Worm (Caenorhabditis elegans) whole organism, late embryonic: Measurements from ENCODE around the gene F23A7.5.

Source experiments
- C08G9.2 ChIP-seq: sonication (generic microtip); optimal IDR thresholded peaks from 2 replicates; lab custom pipeline; 2016; ENCODE audit warnings: mild to moderate bottlenecking, missing genetic modification characterization, moderate library complexity, missing compliant biosample characterization
- C38D4.7 ChIP-seq: fragments of 200-800 bp; sonication (Bioruptor generic); optimal IDR thresholded peaks from 2 replicates; lab custom pipeline; 2018; ENCODE audit warnings: mild to moderate bottlenecking, missing genetic modification characterization, moderate library complexity, missing compliant biosample characterization
- F13H6.1 ChIP-seq: sonication (generic microtip); optimal IDR thresholded peaks from 2 replicates; lab custom pipeline; 2016; ENCODE audit warnings: missing genetic modification characterization, missing compliant biosample characterization
- K02D7.2 ChIP-seq: sonication (generic microtip); optimal IDR thresholded peaks from 2 replicates; lab custom pipeline; 2017; ENCODE audit warnings: mild to moderate bottlenecking, missing genetic modification characterization, missing compliant biosample characterization
- T23F11.4 ChIP-seq: fragments of 200-800 bp; sonication (Bioruptor generic); optimal IDR thresholded peaks from 2 replicates; lab custom pipeline; 2018; ENCODE audit warnings: mild to moderate bottlenecking, missing genetic modification characterization, missing compliant biosample characterization
- ceh-14 ChIP-seq: sonication (generic microtip); optimal IDR thresholded peaks from 2 replicates; lab custom pipeline; 2016; ENCODE audit warnings: missing genotype, missing genetic modification characterization, missing compliant biosample characterization
- ceh-18 ChIP-seq: sonication (generic microtip); optimal IDR thresholded peaks from 2 replicates; lab custom pipeline; 2016; ENCODE audit warnings: missing genetic modification characterization, missing compliant biosample characterization
- ceh-30 ChIP-seq: fragments of 150-350 bp; optimal IDR thresholded peaks from 2 replicates; lab custom pipeline; 2014; ENCODE audit warnings: missing biosample characterization, missing genetic modification characterization
- ceh-31 ChIP-seq: sonication (generic microtip); optimal IDR thresholded peaks from 2 replicates; lab custom pipeline; 2016; ENCODE audit warnings: missing genetic modification characterization, missing compliant biosample characterization
- ceh-34 ChIP-seq: sonication (generic microtip); optimal IDR thresholded peaks from 2 replicates; lab custom pipeline; 2016; ENCODE audit warnings: mild to moderate bottlenecking, missing genetic modification characterization, missing compliant biosample characterization
- ceh-48 ChIP-seq: sonication (generic microtip); optimal IDR thresholded peaks from 2 replicates; lab custom pipeline; 2016; ENCODE audit warnings: missing genetic modification characterization, inconsistent platforms, missing compliant biosample characterization
- ceh-9 ChIP-seq: sonication (generic microtip); optimal IDR thresholded peaks from 2 replicates; lab custom pipeline; 2016; ENCODE audit warnings: mild to moderate bottlenecking, missing genetic modification characterization, inconsistent platforms, missing compliant biosample characterization
- che-1 ChIP-seq: sonication (generic microtip); optimal IDR thresholded peaks from 2 replicates; lab custom pipeline; 2016; ENCODE audit warnings: mild to moderate bottlenecking, missing genetic modification characterization, missing compliant biosample characterization
- elt-2 ChIP-seq: sonication (generic microtip); optimal IDR thresholded peaks from 2 replicates; lab custom pipeline; 2016; ENCODE audit warnings: missing genetic modification reagents, missing genetic modification characterization, missing compliant biosample characterization
- elt-4 ChIP-seq: sonication (generic microtip); optimal IDR thresholded peaks from 2 replicates; lab custom pipeline; 2016; ENCODE audit warnings: missing genetic modification characterization, missing compliant biosample characterization
- ets-4 ChIP-seq: sonication (generic microtip); optimal IDR thresholded peaks from 2 replicates; lab custom pipeline; 2016; ENCODE audit warnings: missing genetic modification characterization, missing compliant biosample characterization
- fkh-6 ChIP-seq: sonication (generic microtip); optimal IDR thresholded peaks from 2 replicates; lab custom pipeline; 2016; ENCODE audit warnings: missing genetic modification characterization, missing compliant biosample characterization
- gmeb-2 ChIP-seq: sonication (generic microtip); optimal IDR thresholded peaks from 2 replicates; lab custom pipeline; 2016; ENCODE audit warnings: missing genetic modification characterization, inconsistent platforms, missing compliant biosample characterization
- hlh-30 ChIP-seq: sonication (generic microtip); optimal IDR thresholded peaks from 2 replicates; lab custom pipeline; 2017; ENCODE audit warnings: antibody characterized with exemption, missing genetic modification characterization, missing compliant biosample characterization; ENCODE audit not compliant: insufficient read depth
- mec-3 ChIP-seq: sonication (generic microtip); optimal IDR thresholded peaks from 2 replicates; lab custom pipeline; 2016; ENCODE audit warnings: borderline replicate concordance, missing genetic modification characterization, missing compliant biosample characterization
- nfya-1 ChIP-seq: sonication (generic microtip); optimal IDR thresholded peaks from 2 replicates; lab custom pipeline; 2017; ENCODE audit warnings: missing genetic modification characterization, mild to moderate bottlenecking, missing compliant biosample characterization, antibody characterized with exemption, moderate library complexity
- nhr-232 ChIP-seq: sonication (generic microtip); optimal IDR thresholded peaks from 2 replicates; lab custom pipeline; 2016; ENCODE audit warnings: missing genetic modification characterization, missing compliant biosample characterization
- pax-1 ChIP-seq: fragments of 150-350 bp; optimal IDR thresholded peaks from 2 replicates; lab custom pipeline; 2014; ENCODE audit warnings: missing biosample characterization, missing genetic modification characterization
- pha-2 ChIP-seq: sonication (generic microtip); optimal IDR thresholded peaks from 2 replicates; lab custom pipeline; 2017; ENCODE audit warnings: mild to moderate bottlenecking, missing genetic modification characterization, missing compliant biosample characterization
- ref-2 ChIP-seq: sonication (generic microtip); optimal IDR thresholded peaks from 2 replicates; lab custom pipeline; 2016; ENCODE audit warnings: missing genetic modification characterization, missing compliant biosample characterization
- sdc-2 ChIP-seq: sonication (generic microtip); optimal IDR thresholded peaks from 2 replicates; lab custom pipeline; 2016; ENCODE audit warnings: missing genotype, missing genetic modification characterization, missing compliant biosample characterization
- sox-2 ChIP-seq: fragments of 200-800 bp; sonication (Bioruptor generic); IDR thresholded peaks from 2 replicates; pipeline ENCODE4 v1.3.6; 2022; ENCODE audit warnings: missing genetic modification reagents, missing genetic modification characterization, missing compliant biosample characterization
- sox-4 ChIP-seq: sonication (generic microtip); optimal IDR thresholded peaks from 2 replicates; lab custom pipeline; 2017; ENCODE audit warnings: mild to moderate bottlenecking, missing genetic modification characterization, inconsistent platforms, missing compliant biosample characterization
- syd-9 ChIP-seq: sonication (generic microtip); optimal IDR thresholded peaks from 2 replicates; lab custom pipeline; 2016; ENCODE audit warnings: mild to moderate bottlenecking, missing genetic modification characterization, moderate library complexity, missing compliant biosample characterization
- tbx-2 ChIP-seq: sonication (generic microtip); optimal IDR thresholded peaks from 2 replicates; lab custom pipeline; 2016; ENCODE audit warnings: missing genetic modification characterization, missing compliant biosample characterization
- ttx-3 ChIP-seq: sonication (generic microtip); optimal IDR thresholded peaks from 2 replicates; lab custom pipeline; 2016; ENCODE audit warnings: missing genetic modification reagents, missing genetic modification characterization, missing compliant biosample characterization
- unc-3 ChIP-seq, 2 experiments: fragments of 200-800 bp in 1 of 2; sonication (Bioruptor generic) in 1 of 2; sonication (generic microtip) in 1 of 2; conservative IDR thresholded peaks in 1 of 2; optimal IDR thresholded peaks in 1 of 2; 2 replicates each; pipeline versions ENCODE4 v1.3.6 to Lab custom; 2016 to 2022; ENCODE audit warnings: missing compliant biosample characterization in 2 of 2, missing genetic modification characterization in 2 of 2, missing genetic modification reagents in 1 of 2
- unc-42 ChIP-seq: sonication (generic microtip); optimal IDR thresholded peaks from 2 replicates; lab custom pipeline; 2016; ENCODE audit warnings: missing genotype, missing genetic modification characterization, missing compliant biosample characterization
- unc-55 ChIP-seq: sonication (generic microtip); optimal IDR thresholded peaks from 2 replicates; lab custom pipeline; 2017; ENCODE audit warnings: missing biosample characterization, missing genetic modification reagents, missing genetic modification characterization
- ztf-16 ChIP-seq: sonication (generic microtip); optimal IDR thresholded peaks from 2 replicates; lab custom pipeline; 2017; ENCODE audit warnings: missing genetic modification characterization, missing compliant biosample characterization

Gene F23A7.5

DNA sequence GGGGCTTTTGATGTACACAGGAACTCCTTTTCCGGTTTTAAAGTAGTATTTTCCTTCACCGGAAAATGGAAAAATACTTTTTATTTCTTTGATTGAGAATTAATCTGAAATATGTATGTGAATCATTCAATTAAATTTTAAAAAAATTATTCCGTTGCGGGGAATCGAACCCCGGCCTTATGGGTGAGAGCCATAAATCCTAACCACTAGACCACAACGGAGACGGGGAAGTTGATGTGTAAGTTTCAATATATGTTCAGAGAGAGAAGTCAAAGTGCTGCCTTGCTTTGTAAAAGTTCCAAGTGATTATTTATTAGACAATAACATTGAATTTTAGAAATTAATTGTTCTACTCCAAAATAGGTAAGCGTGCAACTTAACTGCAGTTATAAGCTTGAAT lies 42.4 kb downstream of the F23A7.5 start:
- TF ChIP-seq ceh-34 (tag; lab: Kevin White, UChicago) (peak; percentile 5), nhr-232 (no peak), T23F11.4 (GFP tag; lab: Kevin White, UChicago) (no peak), C08G9.2 (tag; lab: Kevin White, UChicago) (no peak), ceh-14 (peak; percentile 47), ttx-3 (tag; lab: Kevin White, UChicago) (no peak), gmeb-2 (tag; lab: Kevin White, UChicago) (peak; percentile 28), che-1 (tag; lab: Kevin White, UChicago) (peak; percentile 35), elt-2 (tag; lab: Kevin White, UChicago) (peak; percentile 5), K02D7.2 (tag; lab: Kevin White, UChicago) (no peak), sox-4 (peak; percentile 6), mec-3 (tag; lab: Kevin White, UChicago) (no peak), C38D4.7 (peak; percentile 13), ztf-16 (tag; lab: Kevin White, UChicago) (peak; percentile 8), unc-3 (GFP tag; conservative IDR thresholded peaks at IDR 0.05; lab: Robert Waterston, UW) (no peak), unc-3 (tag; optimal IDR thresholded peaks at IDR 0.05; lab: Kevin White, UChicago) (no peak), ceh-30 (tag; lab: Kevin White, UChicago) (no peak)
- TF ChIP-seq, all 69 proteins: peak for 8

DNA sequence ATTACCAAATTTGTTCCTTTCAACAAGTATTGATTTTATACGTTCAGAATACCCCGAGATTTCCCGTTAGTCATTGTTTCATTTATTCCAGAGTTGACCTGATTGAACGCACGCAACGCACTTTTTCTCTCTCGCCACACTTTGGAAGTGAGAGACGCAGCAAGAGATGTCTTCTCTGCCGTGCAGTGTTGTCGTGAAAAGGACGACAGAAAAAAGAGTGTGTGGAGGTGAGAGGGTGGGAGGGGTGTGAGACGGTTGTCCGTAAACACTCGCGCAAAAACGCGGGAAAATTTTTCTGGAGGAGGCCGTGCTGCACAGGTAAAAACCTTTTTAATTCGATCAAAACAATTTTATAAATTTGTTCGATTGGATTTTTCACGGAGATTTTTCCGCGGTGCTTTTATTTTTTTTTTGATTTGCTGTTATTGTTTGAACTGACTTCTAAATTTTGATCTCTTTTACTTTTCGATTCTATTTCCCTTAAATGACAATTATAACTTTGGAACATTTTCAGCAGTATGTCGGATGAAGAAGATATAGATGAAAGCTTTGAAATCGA lies 46.6 kb downstream of the F23A7.5 start, which contains the start of gene sdc-1:
Gene sdc-1, plus strand, starts transcription at position 509 of the 559 bp plus-strand sequence.
- no peak for TF ChIP-seq F13H6.1
- TF ChIP-seq ref-2 (tag; lab: Kevin White, UChicago) = peak; percentile 1
- no peak for TF ChIP-seq elt-4 (tag; lab: Kevin White, UChicago)
- TF ChIP-seq ceh-31 (tag; lab: Kevin White, UChicago) = peak; percentile 8
- TF ChIP-seq sox-2 (GFP tag; lab: Robert Waterston, UW) = no peak
- no peak for TF ChIP-seq ets-4
- peak; percentile 38 for TF ChIP-seq sdc-2 (tag; lab: Kevin White, UChicago)
- no peak for TF ChIP-seq fkh-6 (tag; lab: Kevin White, UChicago)
- peak; percentile 48 for TF ChIP-seq nfya-1 (tag; lab: Kevin White, UChicago)
- TF ChIP-seq gmeb-2 (tag; lab: Kevin White, UChicago) = no peak
- peak; percentile 14 for TF ChIP-seq ztf-16 (tag; lab: Kevin White, UChicago)
- no peak for TF ChIP-seq unc-55 (GFP tag; lab: Kevin White, UChicago)
- no peak for TF ChIP-seq ceh-9 (tag; lab: Kevin White, UChicago)
- TF ChIP-seq unc-42 = peak; percentile 14
- peak; percentile 9 for TF ChIP-seq ceh-18 (tag; lab: Kevin White, UChicago)
- TF ChIP-seq tbx-2 (tag; lab: Kevin White, UChicago) = peak; percentile 38

ce11 chrX:16283103-16283502 lies 54.4 kb downstream of the F23A7.5 start, which contains the start of gene F52E10.2:
F52E10.2 (minus strand) TSS chrX:16283203.
- TF ChIP-seq pha-2 (tag; lab: Kevin White, UChicago) = no peak
- no peak for TF ChIP-seq ceh-48
- TF ChIP-seq pax-1 (tag; lab: Kevin White, UChicago) = no peak
- TF ChIP-seq ttx-3 (tag; lab: Kevin White, UChicago) = no peak
- TF ChIP-seq C08G9.2 (tag; lab: Kevin White, UChicago) = no peak

- no peak for TF ChIP-seq syd-9 (tag; lab: Kevin White, UChicago)
- TF ChIP-seq hlh-30 = no peak
- TF ChIP-seq, all 69 proteins: peak for 0
Measured at ce11 chrX:16285151-16285550, 56.4 kb downstream of the F23A7.5 start.
